Worm (Caenorhabditis elegans) whole organism, L1 larva: Measurements from ENCODE around the gene asah-2.

Experiments
- C04F5.9 ChIP-seq: sonication (generic microtip); optimal IDR thresholded peaks from 2 replicates; lab custom pipeline; 2016; ENCODE audit warnings: missing genetic modification characterization, missing compliant biosample characterization
- C16A3.4 ChIP-seq: fragments of 150-350 bp; optimal IDR thresholded peaks from 2 replicates; lab custom pipeline; 2014; ENCODE audit warnings: missing biosample characterization, missing genetic modification characterization
- F16B12.6 ChIP-seq: fragments of 150-350 bp; optimal IDR thresholded peaks from 2 replicates; lab custom pipeline; 2014; ENCODE audit warnings: missing biosample characterization, missing genetic modification characterization
- aly-2 ChIP-seq: fragments of 150-350 bp; optimal IDR thresholded peaks from 2 replicates; lab custom pipeline; 2014; ENCODE audit warnings: missing biosample characterization, missing genetic modification characterization
- ceh-63 ChIP-seq: fragments of 200-800 bp; sonication (Bioruptor generic); optimal IDR thresholded peaks from 2 replicates; lab custom pipeline; 2018; ENCODE audit warnings: mild to moderate bottlenecking, missing genetic modification characterization, missing compliant biosample characterization
- ceh-82 ChIP-seq, 3 experiments: fragments of 150-350 bp in 1 of 3; sonication (generic microtip) in 2 of 3; optimal IDR thresholded peaks; 2 replicates each; lab custom pipeline; 2014 to 2017; ENCODE audit warnings: missing biosample characterization in 3 of 3, missing genetic modification characterization in 3 of 3
- ceh-88 ChIP-seq: fragments of 200-800 bp; sonication (Bioruptor generic); IDR thresholded peaks from 2 replicates; pipeline ENCODE4 v1.3.6; 2022; ENCODE audit warnings: missing genetic modification characterization, missing compliant biosample characterization
- dpl-1 ChIP-seq, 3 experiments: fragments of 150-350 bp in 2 of 3; sonication (generic microtip) in 1 of 3; optimal IDR thresholded peaks; 2 replicates each; lab custom pipeline; 2014 to 2017; ENCODE audit warnings: missing biosample characterization in 3 of 3, missing genetic modification characterization in 3 of 3, missing genetic modification reagents in 3 of 3
- egl-13 ChIP-seq: sonication (generic microtip); optimal IDR thresholded peaks from 2 replicates; lab custom pipeline; 2016; ENCODE audit warnings: missing genotype, missing genetic modification reagents, missing genetic modification characterization, missing compliant biosample characterization
- egl-27 ChIP-seq, 2 experiments: fragments of 150-350 bp in 1 of 2; sonication (generic microtip); optimal IDR thresholded peaks; 3 replicates each; lab custom pipeline; 2017 to 2018; ENCODE audit warnings: missing biosample characterization in 2 of 2, missing genetic modification characterization in 2 of 2, missing genetic modification reagents in 2 of 2
- elt-2 ChIP-seq: sonication (generic microtip); optimal IDR thresholded peaks from 2 replicates; lab custom pipeline; 2016; ENCODE audit warnings: missing genetic modification characterization, mild to moderate bottlenecking, inconsistent platforms, missing compliant biosample characterization, missing genetic modification reagents
- elt-3 ChIP-seq, 6 experiments: fragments of 150-350 bp in 1 of 6; sonication (generic microtip); optimal IDR thresholded peaks; 2 replicates each; lab custom pipeline; 2017 to 2018; ENCODE audit warnings: missing biosample characterization in 6 of 6, missing genetic modification characterization in 6 of 6, inconsistent platforms in 1 of 6
- fkh-10 ChIP-seq: sonication (generic microtip); optimal IDR thresholded peaks from 2 replicates; lab custom pipeline; 2017; ENCODE audit warnings: missing biosample characterization, missing genetic modification reagents, missing genetic modification characterization
- fkh-4 ChIP-seq: sonication (generic microtip); optimal IDR thresholded peaks from 2 replicates; lab custom pipeline; 2016; ENCODE audit warnings: missing compliant biosample characterization, missing genetic modification characterization, borderline replicate concordance
- fkh-8 ChIP-seq: sonication (generic microtip); optimal IDR thresholded peaks from 2 replicates; lab custom pipeline; 2016; ENCODE audit warnings: mild to moderate bottlenecking, missing genetic modification characterization, missing compliant biosample characterization
- fos-1 ChIP-seq: fragments of 150-350 bp; optimal IDR thresholded peaks from 2 replicates; lab custom pipeline; 2014; ENCODE audit warnings: missing biosample characterization, missing genetic modification characterization
- grh-1 ChIP-seq: fragments of 200-800 bp; sonication (Bioruptor generic); IDR thresholded peaks from 2 replicates; pipeline ENCODE4 v1.3.6; 2022; ENCODE audit warnings: missing genetic modification reagents, missing genetic modification characterization, missing compliant biosample characterization
- isw-1 ChIP-seq: fragments of 200-800 bp; sonication (Bioruptor generic); IDR thresholded peaks from 2 replicates; pipeline ENCODE4 v1.3.6; 2022; ENCODE audit warnings: missing genetic modification characterization, missing compliant biosample characterization
- jun-1 ChIP-seq: fragments of 150-350 bp; optimal IDR thresholded peaks from 2 replicates; lab custom pipeline; 2014; ENCODE audit warnings: missing biosample characterization, missing genetic modification reagents, missing genetic modification characterization
- lin-13 ChIP-seq: fragments of 150-350 bp; optimal IDR thresholded peaks from 2 replicates; lab custom pipeline; 2014; ENCODE audit warnings: missing biosample characterization, missing genetic modification reagents, missing genetic modification characterization
- lin-14 ChIP-seq: fragments of 200-800 bp; sonication (Bioruptor generic); optimal IDR thresholded peaks from 2 replicates; lab custom pipeline; 2018; ENCODE audit warnings: mild to moderate bottlenecking, missing genetic modification characterization, moderate library complexity, missing compliant biosample characterization
- lin-15B ChIP-seq: fragments of 150-350 bp; sonication (generic microtip); optimal IDR thresholded peaks from 3 replicates; lab custom pipeline; 2014; ENCODE audit warnings: missing biosample characterization, missing genetic modification characterization
- lin-35 ChIP-seq, 2 experiments: fragments of 150-350 bp; optimal IDR thresholded peaks; 2 replicates each; lab custom pipeline; 2014; ENCODE audit warnings: missing biosample characterization in 2 of 2, missing genetic modification characterization in 2 of 2, missing genetic modification reagents in 2 of 2
- lir-3 ChIP-seq: sonication (generic microtip); optimal IDR thresholded peaks from 2 replicates; lab custom pipeline; 2016; ENCODE audit warnings: mild to moderate bottlenecking, missing genetic modification characterization, moderate library complexity, missing compliant biosample characterization; ENCODE audit not compliant: poor library complexity
- mab-9 ChIP-seq: fragments of 200-800 bp; sonication (Bioruptor generic); IDR thresholded peaks from 2 replicates; pipeline ENCODE4 v1.3.6; 2022; ENCODE audit warnings: missing genetic modification reagents, missing genetic modification characterization, missing compliant biosample characterization
- mef-2 ChIP-seq: fragments of 150-350 bp; optimal IDR thresholded peaks from 2 replicates; lab custom pipeline; 2014; ENCODE audit warnings: missing biosample characterization, missing genetic modification characterization
- mep-1 ChIP-seq: fragments of 150-350 bp; optimal IDR thresholded peaks from 2 replicates; lab custom pipeline; 2014; ENCODE audit warnings: missing biosample characterization, missing genetic modification characterization
- nhr-11 ChIP-seq: fragments of 150-350 bp; optimal IDR thresholded peaks from 2 replicates; lab custom pipeline; 2014; ENCODE audit warnings: missing biosample characterization, missing genetic modification characterization
- nhr-12 ChIP-seq: sonication (generic microtip); optimal IDR thresholded peaks from 2 replicates; lab custom pipeline; 2017; ENCODE audit warnings: missing biosample characterization, missing genetic modification characterization
- nhr-19 ChIP-seq: fragments of 200-800 bp; sonication (Bioruptor generic); conservative IDR thresholded peaks from 2 replicates; pipeline ENCODE4 v1.3.6; 2022; ENCODE audit warnings: missing genetic modification characterization, missing compliant biosample characterization
- nhr-20 ChIP-seq: sonication (generic microtip); optimal IDR thresholded peaks from 2 replicates; lab custom pipeline; 2016; ENCODE audit warnings: mild to moderate bottlenecking, missing genetic modification characterization, missing compliant biosample characterization
- nhr-76 ChIP-seq: sonication (generic microtip); optimal IDR thresholded peaks from 2 replicates; lab custom pipeline; 2017; ENCODE audit warnings: missing biosample characterization, missing genetic modification characterization
- pag-3 ChIP-seq: sonication (generic microtip); optimal IDR thresholded peaks from 2 replicates; lab custom pipeline; 2017; ENCODE audit warnings: missing genetic modification characterization, mild to moderate bottlenecking, missing compliant biosample characterization, antibody characterized with exemption, borderline replicate concordance; ENCODE audit not compliant: insufficient read depth
- pax-3 ChIP-seq: fragments of 200-800 bp; sonication (Bioruptor generic); optimal IDR thresholded peaks from 2 replicates; lab custom pipeline; 2018; ENCODE audit warnings: mild to moderate bottlenecking, missing genetic modification characterization, moderate library complexity, missing compliant biosample characterization
- pqm-1 ChIP-seq: sonication (generic microtip); optimal IDR thresholded peaks from 3 replicates; lab custom pipeline; 2017; ENCODE audit warnings: missing biosample characterization, missing genetic modification characterization
- rnt-1 ChIP-seq: sonication (generic microtip); optimal IDR thresholded peaks from 2 replicates; lab custom pipeline; 2016; ENCODE audit warnings: mild to moderate bottlenecking, missing genetic modification characterization, moderate library complexity, missing compliant biosample characterization
- skn-1 ChIP-seq: fragments of 150-350 bp; optimal IDR thresholded peaks from 2 replicates; lab custom pipeline; 2014; ENCODE audit warnings: missing biosample characterization, missing genetic modification characterization
- snpc-4 ChIP-seq: fragments of 150-350 bp; optimal IDR thresholded peaks from 2 replicates; lab custom pipeline; 2014; ENCODE audit warnings: missing biosample characterization, missing genetic modification characterization
- snu-23 ChIP-seq: sonication (generic microtip); optimal IDR thresholded peaks from 2 replicates; lab custom pipeline; 2016; ENCODE audit warnings: missing genetic modification characterization, missing compliant biosample characterization
- sox-4 ChIP-seq: sonication (generic microtip); optimal IDR thresholded peaks from 2 replicates; lab custom pipeline; 2016; ENCODE audit warnings: missing genetic modification characterization, missing compliant biosample characterization
- sptf-1 ChIP-seq: fragments of 150-350 bp; optimal IDR thresholded peaks from 2 replicates; lab custom pipeline; 2014; ENCODE audit warnings: missing biosample characterization, missing genetic modification characterization
- sup-37 ChIP-seq: fragments of 200-800 bp; sonication (Bioruptor generic); optimal IDR thresholded peaks from 2 replicates; lab custom pipeline; 2018; ENCODE audit warnings: mild to moderate bottlenecking, missing genetic modification characterization, missing compliant biosample characterization
- swsn-7 ChIP-seq: sonication (generic microtip); optimal IDR thresholded peaks from 2 replicates; lab custom pipeline; 2016; ENCODE audit warnings: missing genetic modification characterization, missing compliant biosample characterization
- tbx-2 ChIP-seq: sonication (generic microtip); optimal IDR thresholded peaks from 2 replicates; lab custom pipeline; 2016; ENCODE audit warnings: missing genetic modification characterization, missing compliant biosample characterization
- unc-130 ChIP-seq: fragments of 150-350 bp; optimal IDR thresholded peaks from 2 replicates; lab custom pipeline; 2017; ENCODE audit warnings: missing biosample characterization, missing genetic modification characterization, inconsistent platforms
- unc-86 ChIP-seq: sonication (generic microtip); optimal IDR thresholded peaks from 2 replicates; lab custom pipeline; 2016; ENCODE audit warnings: missing genetic modification characterization, missing compliant biosample characterization
- unc-98 ChIP-seq: fragments of 200-800 bp; sonication (Bioruptor generic); IDR thresholded peaks from 2 replicates; pipeline ENCODE4 v1.3.6; 2022; ENCODE audit warnings: missing genetic modification characterization, missing compliant biosample characterization
- vab-15 ChIP-seq: sonication (generic microtip); optimal IDR thresholded peaks from 2 replicates; lab custom pipeline; 2017; ENCODE audit warnings: missing genotype, mild to moderate bottlenecking, missing genetic modification characterization, missing compliant biosample characterization
- ztf-11 ChIP-seq, 2 experiments: sonication (generic microtip); optimal IDR thresholded peaks; 2 replicates each; lab custom pipeline; 2016 to 2017; ENCODE audit warnings: missing genetic modification characterization in 2 of 2, missing biosample characterization in 1 of 2, missing compliant biosample characterization in 1 of 2
- ztf-4 ChIP-seq: fragments of 150-350 bp; optimal IDR thresholded peaks from 2 replicates; lab custom pipeline; 2014; ENCODE audit warnings: missing biosample characterization, missing genetic modification characterization

asah-2 gene

ce11 chrII:10168905-10169782, 29.8 kb downstream of the asah-2 start, which contains the start of gene daf-19 (continued):
- TF ChIP-seq sptf-1 (tag; lab: Kevin White, UChicago): no peak
- no peak for TF ChIP-seq snpc-4
- TF ChIP-seq C04F5.9 (tag; lab: Kevin White, UChicago): no peak
- no peak for TF ChIP-seq egl-27 (tag; optimal IDR thresholded peaks at IDR 0.05; lab: Kevin White, UChicago)
- no peak for TF ChIP-seq elt-2 (tag; lab: Kevin White, UChicago)
- TF ChIP-seq jun-1: peak; percentile 11
- no peak for TF ChIP-seq fkh-4
- TF ChIP-seq unc-130 (tag; lab: Kevin White, UChicago): no peak
- TF ChIP-seq lin-35 (GFP tag; optimal IDR thresholded peaks at IDR 0.05; lab: Kevin White, UChicago): peak; percentile 28 to 50
- no peak for TF ChIP-seq ceh-88 (GFP tag; lab: Robert Waterston, UW)
- TF ChIP-seq mab-9: no peak
- no peak for TF ChIP-seq nhr-76 (tag; lab: Kevin White, UChicago)
- TF ChIP-seq nhr-19 (GFP tag; lab: Robert Waterston, UW): peak; percentile 30; the same call in 1 of the 2 replicates
- peak in 2 of 3 experiments; percentile 30 to 71 for TF ChIP-seq ceh-82 (tag; optimal IDR thresholded peaks at IDR 0.05; lab: Kevin White, UChicago)
- peak; percentile 76 for TF ChIP-seq lin-14
- no peak for TF ChIP-seq lin-15B (tag; lab: Kevin White, UChicago)
- TF ChIP-seq isw-1 (GFP tag; lab: Robert Waterston, UW): peak; percentile 20
- peak; percentile 16 for TF ChIP-seq C16A3.4 (tag; lab: Kevin White, UChicago)
- TF ChIP-seq nhr-20 (tag; lab: Kevin White, UChicago): peak; percentile 52
- TF ChIP-seq ztf-4: no peak
- TF ChIP-seq sox-4 (tag; lab: Kevin White, UChicago): peak; percentile 51
- no peak for TF ChIP-seq lin-13 (GFP tag; lab: Kevin White, UChicago)
- no peak for TF ChIP-seq sup-37 (GFP tag; lab: Kevin White, UChicago)
- TF ChIP-seq fkh-8 (tag; lab: Kevin White, UChicago): peak; percentile 96
- TF ChIP-seq egl-13 (tag; lab: Kevin White, UChicago): peak; percentile 75
- TF ChIP-seq swsn-7 (tag; lab: Kevin White, UChicago): peak; percentile 63
- no peak for TF ChIP-seq pag-3 (tag; lab: Kevin White, UChicago)
- TF ChIP-seq mef-2 (tag; lab: Kevin White, UChicago): no peak
- TF ChIP-seq fkh-10 (GFP tag; lab: Kevin White, UChicago): peak; percentile 35
- TF ChIP-seq dpl-1 (GFP tag; optimal IDR thresholded peaks at IDR 0.05; lab: Kevin White, UChicago): peak in 2 of 3 experiments; percentile 10 to 19
- TF ChIP-seq fos-1: peak; percentile 61
- peak; percentile 45 for TF ChIP-seq tbx-2 (tag; lab: Kevin White, UChicago)
- peak; percentile 50 for TF ChIP-seq rnt-1 (tag; lab: Kevin White, UChicago)
- TF ChIP-seq ztf-11 (tag; optimal IDR thresholded peaks at IDR 0.05; lab: Kevin White, UChicago): peak in 1 of 2 experiments; percentile 73
- no peak for TF ChIP-seq grh-1 (GFP tag; lab: Robert Waterston, UW)
- peak; percentile 65 for TF ChIP-seq nhr-11 (tag; lab: Kevin White, UChicago)
- no peak for TF ChIP-seq ceh-63 (GFP tag; lab: Kevin White, UChicago)
- TF ChIP-seq pax-3: peak; percentile 60
- TF ChIP-seq unc-86 (tag; lab: Kevin White, UChicago): peak; percentile 52
- no peak for TF ChIP-seq pqm-1
- no peak for TF ChIP-seq nhr-12 (tag; lab: Kevin White, UChicago)
- peak; percentile 16 for TF ChIP-seq lir-3 (tag; lab: Kevin White, UChicago)
- TF ChIP-seq unc-98 (GFP tag; lab: Robert Waterston, UW): no peak
- peak; percentile 49 for TF ChIP-seq skn-1 (tag; lab: Kevin White, UChicago)
- TF ChIP-seq mep-1 (tag; lab: Kevin White, UChicago): peak; percentile 55
- no peak for TF ChIP-seq F16B12.6 (tag; lab: Kevin White, UChicago)
- TF ChIP-seq vab-15 (tag; lab: Kevin White, UChicago): no peak
- TF ChIP-seq aly-2: no peak
- TF ChIP-seq snu-23 (GFP tag; lab: Kevin White, UChicago): peak; percentile 70
- TF ChIP-seq elt-3 (tag; optimal IDR thresholded peaks at IDR 0.05; lab: Kevin White, UChicago): peak in 2 of 6 experiments; percentile 28 to 88
